Worm (Caenorhabditis elegans) whole organism, L2 larva: Measurements from ENCODE around the gene gplb-1.

Experiments
- ceh-82 ChIP-seq: fragments of 150-350 bp; optimal IDR thresholded peaks from 2 replicates; lab custom pipeline; 2014; ENCODE audit warnings: missing biosample characterization, missing genetic modification characterization
- egl-27 ChIP-seq: sonication (generic microtip); optimal IDR thresholded peaks from 3 replicates; lab custom pipeline; 2017; ENCODE audit warnings: missing biosample characterization, missing genetic modification reagents, missing genetic modification characterization
- nhr-23 ChIP-seq: fragments of 150-350 bp; optimal IDR thresholded peaks from 2 replicates; lab custom pipeline; 2014; ENCODE audit warnings: missing biosample characterization, missing genetic modification reagents, missing genetic modification characterization
- unc-39 ChIP-seq: fragments of 150-350 bp; optimal IDR thresholded peaks from 2 replicates; lab custom pipeline; 2014; ENCODE audit warnings: missing biosample characterization, missing genetic modification characterization
- ztf-11 ChIP-seq: sonication (generic microtip); optimal IDR thresholded peaks from 2 replicates; lab custom pipeline; 2017; ENCODE audit warnings: missing biosample characterization, missing genetic modification characterization

ce11 chrV:8495106-8495505 is 24.1 kb upstream of the gplb-1 start:
- TF ChIP-seq unc-39 (tag; lab: Kevin White, UChicago) (no peak), ceh-82 (tag; lab: Kevin White, UChicago) (no peak), nhr-23 (tag; lab: Kevin White, UChicago) (no peak), egl-27 (no peak), ztf-11 (tag; lab: Kevin White, UChicago) (no peak)
